Worm (Caenorhabditis elegans) whole organism, L1 larva: ENCODE data around the gene nlp-27.

Source experiments
- C16A3.4 ChIP-seq: fragments of 150-350 bp; optimal IDR thresholded peaks from 2 replicates; lab custom pipeline; 2014; ENCODE audit warnings: missing biosample characterization, missing genetic modification characterization
- Y116A8C.19 ChIP-seq: sonication (generic microtip); optimal IDR thresholded peaks from 2 replicates; lab custom pipeline; 2016; ENCODE audit warnings: missing compliant biosample characterization, missing genetic modification characterization, borderline replicate concordance
- alr-1 ChIP-seq: fragments of 200-800 bp; sonication (Bioruptor generic); optimal IDR thresholded peaks from 2 replicates; lab custom pipeline; 2018; ENCODE audit warnings: borderline replicate concordance, mild to moderate bottlenecking, missing genetic modification characterization, missing compliant biosample characterization
- aly-2 ChIP-seq: fragments of 150-350 bp; optimal IDR thresholded peaks from 2 replicates; lab custom pipeline; 2014; ENCODE audit warnings: missing biosample characterization, missing genetic modification characterization
- blmp-1 ChIP-seq: fragments of 150-350 bp; optimal IDR thresholded peaks from 2 replicates; lab custom pipeline; 2014; ENCODE audit warnings: missing biosample characterization, missing genetic modification characterization
- ceh-8 ChIP-seq: fragments of 200-800 bp; sonication (Bioruptor generic); optimal IDR thresholded peaks from 2 replicates; lab custom pipeline; 2018; ENCODE audit warnings: mild to moderate bottlenecking, missing genetic modification characterization, moderate library complexity, missing compliant biosample characterization
- ceh-82 ChIP-seq, 3 experiments: fragments of 150-350 bp in 1 of 3; sonication (generic microtip) in 2 of 3; optimal IDR thresholded peaks; 2 replicates each; lab custom pipeline; 2014 to 2017; ENCODE audit warnings: missing biosample characterization in 3 of 3, missing genetic modification characterization in 3 of 3
- ceh-88 ChIP-seq: fragments of 200-800 bp; sonication (Bioruptor generic); IDR thresholded peaks from 2 replicates; pipeline ENCODE4 v1.3.6; 2022; ENCODE audit warnings: missing genetic modification characterization, missing compliant biosample characterization
- ces-1 ChIP-seq: fragments of 150-350 bp; optimal IDR thresholded peaks from 2 replicates; lab custom pipeline; 2014; ENCODE audit warnings: missing biosample characterization, missing genetic modification reagents, missing genetic modification characterization
- dsc-1 ChIP-seq: sonication (generic microtip); optimal IDR thresholded peaks from 2 replicates; lab custom pipeline; 2016; ENCODE audit warnings: mild to moderate bottlenecking, missing genetic modification characterization, missing compliant biosample characterization
- elt-2 ChIP-seq: sonication (generic microtip); optimal IDR thresholded peaks from 2 replicates; lab custom pipeline; 2016; ENCODE audit warnings: missing genetic modification characterization, mild to moderate bottlenecking, inconsistent platforms, missing compliant biosample characterization, missing genetic modification reagents
- elt-3 ChIP-seq, 6 experiments: fragments of 150-350 bp in 1 of 6; sonication (generic microtip); optimal IDR thresholded peaks; 2 replicates each; lab custom pipeline; 2017 to 2018; ENCODE audit warnings: missing biosample characterization in 6 of 6, missing genetic modification characterization in 6 of 6, inconsistent platforms in 1 of 6
- ets-5 ChIP-seq: fragments of 200-800 bp; sonication (Bioruptor generic); IDR thresholded peaks from 2 replicates; pipeline ENCODE4 v1.3.6; 2022; ENCODE audit warnings: missing genetic modification characterization, missing compliant biosample characterization
- fkh-10 ChIP-seq: sonication (generic microtip); optimal IDR thresholded peaks from 2 replicates; lab custom pipeline; 2017; ENCODE audit warnings: missing biosample characterization, missing genetic modification reagents, missing genetic modification characterization
- fkh-4 ChIP-seq: sonication (generic microtip); optimal IDR thresholded peaks from 2 replicates; lab custom pipeline; 2016; ENCODE audit warnings: missing compliant biosample characterization, missing genetic modification characterization, borderline replicate concordance
- grh-1 ChIP-seq: fragments of 200-800 bp; sonication (Bioruptor generic); IDR thresholded peaks from 2 replicates; pipeline ENCODE4 v1.3.6; 2022; ENCODE audit warnings: missing genetic modification reagents, missing genetic modification characterization, missing compliant biosample characterization
- hlh-17 ChIP-seq: fragments of 200-800 bp; sonication (Bioruptor generic); optimal IDR thresholded peaks from 2 replicates; lab custom pipeline; 2018; ENCODE audit warnings: missing genetic modification characterization, mild to moderate bottlenecking, missing compliant biosample characterization, moderate library complexity, borderline replicate concordance
- irx-1 ChIP-seq: sonication (generic microtip); optimal IDR thresholded peaks from 2 replicates; lab custom pipeline; 2016; ENCODE audit warnings: missing genetic modification characterization, missing compliant biosample characterization
- isw-1 ChIP-seq: fragments of 200-800 bp; sonication (Bioruptor generic); IDR thresholded peaks from 2 replicates; pipeline ENCODE4 v1.3.6; 2022; ENCODE audit warnings: missing genetic modification characterization, missing compliant biosample characterization
- lin-35 ChIP-seq, 2 experiments: fragments of 150-350 bp; optimal IDR thresholded peaks; 2 replicates each; lab custom pipeline; 2014; ENCODE audit warnings: missing biosample characterization in 2 of 2, missing genetic modification characterization in 2 of 2, missing genetic modification reagents in 2 of 2
- mdl-1 ChIP-seq, 2 experiments: fragments of 150-350 bp; optimal IDR thresholded peaks; 2 replicates each; lab custom pipeline; 2014 to 2017; ENCODE audit warnings: missing biosample characterization in 2 of 2, missing genetic modification characterization in 2 of 2, inconsistent platforms in 1 of 2
- mef-2 ChIP-seq: fragments of 150-350 bp; optimal IDR thresholded peaks from 2 replicates; lab custom pipeline; 2014; ENCODE audit warnings: missing biosample characterization, missing genetic modification characterization
- nhr-11 ChIP-seq: fragments of 150-350 bp; optimal IDR thresholded peaks from 2 replicates; lab custom pipeline; 2014; ENCODE audit warnings: missing biosample characterization, missing genetic modification characterization
- nhr-12 ChIP-seq: sonication (generic microtip); optimal IDR thresholded peaks from 2 replicates; lab custom pipeline; 2017; ENCODE audit warnings: missing biosample characterization, missing genetic modification characterization
- nhr-19 ChIP-seq: fragments of 200-800 bp; sonication (Bioruptor generic); conservative IDR thresholded peaks from 2 replicates; pipeline ENCODE4 v1.3.6; 2022; ENCODE audit warnings: missing genetic modification characterization, missing compliant biosample characterization
- nhr-20 ChIP-seq: sonication (generic microtip); optimal IDR thresholded peaks from 2 replicates; lab custom pipeline; 2016; ENCODE audit warnings: mild to moderate bottlenecking, missing genetic modification characterization, missing compliant biosample characterization
- nhr-237 ChIP-seq: fragments of 150-350 bp; optimal IDR thresholded peaks from 2 replicates; lab custom pipeline; 2014; ENCODE audit warnings: missing biosample characterization, missing genetic modification characterization
- nhr-47 ChIP-seq: sonication (generic microtip); optimal IDR thresholded peaks from 2 replicates; lab custom pipeline; 2016; ENCODE audit warnings: mild to moderate bottlenecking, missing genetic modification characterization, moderate library complexity, missing compliant biosample characterization
- nhr-71 ChIP-seq: sonication (generic microtip); optimal IDR thresholded peaks from 2 replicates; lab custom pipeline; 2016; ENCODE audit warnings: mild to moderate bottlenecking, missing genetic modification characterization, moderate library complexity, missing compliant biosample characterization
- nhr-76 ChIP-seq: sonication (generic microtip); optimal IDR thresholded peaks from 2 replicates; lab custom pipeline; 2017; ENCODE audit warnings: missing biosample characterization, missing genetic modification characterization
- nhr-90 ChIP-seq: sonication (generic microtip); optimal IDR thresholded peaks from 2 replicates; lab custom pipeline; 2016; ENCODE audit warnings: mild to moderate bottlenecking, missing genetic modification characterization, missing compliant biosample characterization; ENCODE audit not compliant: poor library complexity
- pqm-1 ChIP-seq: sonication (generic microtip); optimal IDR thresholded peaks from 3 replicates; lab custom pipeline; 2017; ENCODE audit warnings: missing biosample characterization, missing genetic modification characterization
- snpc-4 ChIP-seq: fragments of 150-350 bp; optimal IDR thresholded peaks from 2 replicates; lab custom pipeline; 2014; ENCODE audit warnings: missing biosample characterization, missing genetic modification characterization
- snu-23 ChIP-seq: sonication (generic microtip); optimal IDR thresholded peaks from 2 replicates; lab custom pipeline; 2016; ENCODE audit warnings: missing genetic modification characterization, missing compliant biosample characterization
- sox-4 ChIP-seq: sonication (generic microtip); optimal IDR thresholded peaks from 2 replicates; lab custom pipeline; 2016; ENCODE audit warnings: missing genetic modification characterization, missing compliant biosample characterization
- sptf-1 ChIP-seq: fragments of 150-350 bp; optimal IDR thresholded peaks from 2 replicates; lab custom pipeline; 2014; ENCODE audit warnings: missing biosample characterization, missing genetic modification characterization
- swsn-7 ChIP-seq: sonication (generic microtip); optimal IDR thresholded peaks from 2 replicates; lab custom pipeline; 2016; ENCODE audit warnings: missing genetic modification characterization, missing compliant biosample characterization
- tbx-2 ChIP-seq: sonication (generic microtip); optimal IDR thresholded peaks from 2 replicates; lab custom pipeline; 2016; ENCODE audit warnings: missing genetic modification characterization, missing compliant biosample characterization
- tlp-1 ChIP-seq: fragments of 150-350 bp; optimal IDR thresholded peaks from 2 replicates; lab custom pipeline; 2014; ENCODE audit warnings: missing biosample characterization, missing genetic modification characterization
- unc-130 ChIP-seq: fragments of 150-350 bp; optimal IDR thresholded peaks from 2 replicates; lab custom pipeline; 2017; ENCODE audit warnings: missing biosample characterization, missing genetic modification characterization, inconsistent platforms
- unc-30 ChIP-seq: sonication (generic microtip); optimal IDR thresholded peaks from 2 replicates; lab custom pipeline; 2017; ENCODE audit warnings: missing biosample characterization, missing genetic modification characterization
- unc-62 ChIP-seq: fragments of 150-350 bp; optimal IDR thresholded peaks from 2 replicates; lab custom pipeline; 2014; ENCODE audit warnings: missing biosample characterization, missing genetic modification reagents, missing genetic modification characterization
- unc-86 ChIP-seq: sonication (generic microtip); optimal IDR thresholded peaks from 2 replicates; lab custom pipeline; 2016; ENCODE audit warnings: missing genetic modification characterization, missing compliant biosample characterization
- vab-15 ChIP-seq: sonication (generic microtip); optimal IDR thresholded peaks from 2 replicates; lab custom pipeline; 2017; ENCODE audit warnings: missing genotype, mild to moderate bottlenecking, missing genetic modification characterization, missing compliant biosample characterization
- xbp-1 ChIP-seq: sonication (generic microtip); optimal IDR thresholded peaks from 2 replicates; lab custom pipeline; 2016; ENCODE audit warnings: missing genetic modification characterization, missing compliant biosample characterization
- zip-4 ChIP-seq: fragments of 200-800 bp; sonication (Bioruptor generic); optimal IDR thresholded peaks from 2 replicates; lab custom pipeline; 2018; ENCODE audit warnings: mild to moderate bottlenecking, missing genetic modification characterization, moderate library complexity, missing compliant biosample characterization
- ztf-4 ChIP-seq: fragments of 150-350 bp; optimal IDR thresholded peaks from 2 replicates; lab custom pipeline; 2014; ENCODE audit warnings: missing biosample characterization, missing genetic modification characterization

The nlp-27 gene

ce11 chrV:3967762-3968161 is 21.4 kb upstream of the nlp-27 start, which contains the start of gene cyp-34A8 (continued):
- peak; percentile 29 for TF ChIP-seq nhr-71 (tag; lab: Kevin White, UChicago)
- TF ChIP-seq blmp-1: peak; percentile 73
- no peak for TF ChIP-seq grh-1 (GFP tag; lab: Robert Waterston, UW)
- TF ChIP-seq unc-86: no peak
- TF ChIP-seq, all 84 proteins: peak for 10

ce11 chrV:3968929-3969328 is 20.2 kb upstream of the nlp-27 start:
- no peak for TF ChIP-seq sptf-1 (tag; lab: Kevin White, UChicago)

- TF ChIP-seq elt-2 (tag; lab: Kevin White, UChicago): peak; percentile 50
- no peak for TF ChIP-seq nhr-237 (tag; lab: Kevin White, UChicago)
- TF ChIP-seq mdl-1 (tag; optimal IDR thresholded peaks at IDR 0.05; lab: Kevin White, UChicago): no peak
- no peak for TF ChIP-seq unc-86
- no peak for TF ChIP-seq unc-30 (tag; lab: Kevin White, UChicago)
- no peak for TF ChIP-seq Y116A8C.19
- TF ChIP-seq nhr-20 (tag; lab: Kevin White, UChicago): peak; percentile 44
- TF ChIP-seq lin-35 (GFP tag; optimal IDR thresholded peaks at IDR 0.05; lab: Kevin White, UChicago): peak in 1 of 2 experiments; percentile 2
- TF ChIP-seq ceh-82 (tag; optimal IDR thresholded peaks at IDR 0.05; lab: Kevin White, UChicago): no peak
- no peak for TF ChIP-seq dsc-1 (tag; lab: Kevin White, UChicago)
- TF ChIP-seq snpc-4 (tag; lab: Kevin White, UChicago): no peak
- TF ChIP-seq zip-4 (GFP tag; lab: Kevin White, UChicago): no peak
These were observed 19.5 kb upstream of the nlp-27 start for ce11 chrV:3969664-3970063.

ce11 chrV:3970410-3970809 is 18.8 kb upstream of the nlp-27 start, which contains the start of gene cyp-34A9:
Gene cyp-34A9, minus strand, starts transcription at chrV:3970540.
- no peak for TF ChIP-seq fkh-10 (GFP tag; lab: Kevin White, UChicago)
- no peak for TF ChIP-seq mef-2 (tag; lab: Kevin White, UChicago)
- TF ChIP-seq ceh-8 (GFP tag; lab: Kevin White, UChicago): no peak
- TF ChIP-seq elt-2 (tag; lab: Kevin White, UChicago): peak; percentile 66
- TF ChIP-seq ceh-88 (GFP tag; lab: Robert Waterston, UW): no peak
- no peak for TF ChIP-seq nhr-11 (tag; lab: Kevin White, UChicago)
- no peak for TF ChIP-seq aly-2 (tag; lab: Kevin White, UChicago)
- TF ChIP-seq sox-4 (tag; lab: Kevin White, UChicago): no peak
- no peak for TF ChIP-seq nhr-19 (GFP tag; lab: Robert Waterston, UW)
- no peak for TF ChIP-seq C16A3.4
- no peak for TF ChIP-seq tbx-2 (tag; lab: Kevin White, UChicago)
- TF ChIP-seq dsc-1 (tag; lab: Kevin White, UChicago): no peak
- no peak for TF ChIP-seq blmp-1
- no peak for TF ChIP-seq hlh-17 (GFP tag; lab: Kevin White, UChicago)
- peak in 4 of 6 experiments; percentile 3 to 65 (median 30) for TF ChIP-seq elt-3 (tag; optimal IDR thresholded peaks at IDR 0.05; lab: Kevin White, UChicago)
- no peak for TF ChIP-seq isw-1 (GFP tag; lab: Robert Waterston, UW)
- TF ChIP-seq nhr-90 (tag; lab: Kevin White, UChicago): peak; percentile 8
- no peak for TF ChIP-seq nhr-12
- no peak for TF ChIP-seq ztf-4 (tag; lab: Kevin White, UChicago)
- peak; percentile 13 for TF ChIP-seq nhr-71 (tag; lab: Kevin White, UChicago)
- TF ChIP-seq unc-62 (GFP tag; lab: Kevin White, UChicago): no peak
- TF ChIP-seq xbp-1 (tag; lab: Kevin White, UChicago): no peak
- no peak for TF ChIP-seq unc-130 (tag; lab: Kevin White, UChicago)
- no peak for TF ChIP-seq nhr-76
- TF ChIP-seq nhr-47 (tag; lab: Kevin White, UChicago): no peak
- TF ChIP-seq unc-30 (tag; lab: Kevin White, UChicago): no peak
- no peak for TF ChIP-seq vab-15 (tag; lab: Kevin White, UChicago)
- TF ChIP-seq ceh-82 (tag; optimal IDR thresholded peaks at IDR 0.05; lab: Kevin White, UChicago): no peak
- no peak for TF ChIP-seq snu-23 (GFP tag; lab: Kevin White, UChicago)
- TF ChIP-seq fkh-4: no peak
- no peak for TF ChIP-seq ces-1
- no peak for TF ChIP-seq unc-86
- TF ChIP-seq nhr-20 (tag; lab: Kevin White, UChicago): peak; percentile 69
- no peak for TF ChIP-seq alr-1 (tag; lab: Kevin White, UChicago)
- TF ChIP-seq pqm-1 (tag; lab: Kevin White, UChicago): no peak
- no peak for TF ChIP-seq irx-1 (tag; lab: Kevin White, UChicago)
- no peak for TF ChIP-seq ets-5
- no peak for TF ChIP-seq tlp-1 (tag; lab: Kevin White, UChicago)
- TF ChIP-seq swsn-7 (tag; lab: Kevin White, UChicago): no peak
